Fruit fly (Drosophila melanogaster): ENCODE measurements around the gene mRpL47.

The mRpL47 gene

DNA sequence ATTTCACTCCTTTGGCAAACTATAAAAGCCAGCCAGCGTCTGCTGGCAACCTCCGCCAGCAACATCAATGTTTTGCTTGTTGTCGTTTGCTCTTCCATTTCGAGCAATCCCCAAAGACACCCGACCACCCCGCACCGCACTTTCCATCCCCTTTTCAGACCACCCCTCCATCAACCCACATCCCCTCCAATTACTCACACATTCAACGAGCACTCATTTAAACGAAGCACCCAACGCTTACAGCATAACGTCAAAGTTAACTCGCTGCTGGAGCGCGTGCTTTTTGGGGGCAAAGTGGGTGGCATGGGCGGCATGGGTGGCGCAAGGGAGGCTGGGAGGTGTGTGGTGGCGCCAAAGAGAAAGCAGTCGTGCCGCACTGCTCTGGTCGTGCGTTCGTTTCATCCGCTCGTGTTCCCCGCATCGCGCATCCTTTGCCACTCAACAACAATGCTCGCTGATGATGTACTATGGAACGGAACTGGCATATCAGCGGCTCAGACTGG, 24.6 kb downstream of the mRpL47 start (continued):
- TF ChIP-seq ind (GFP tag; optimal IDR thresholded peaks at IDR 0.05) = no peak

DNA sequence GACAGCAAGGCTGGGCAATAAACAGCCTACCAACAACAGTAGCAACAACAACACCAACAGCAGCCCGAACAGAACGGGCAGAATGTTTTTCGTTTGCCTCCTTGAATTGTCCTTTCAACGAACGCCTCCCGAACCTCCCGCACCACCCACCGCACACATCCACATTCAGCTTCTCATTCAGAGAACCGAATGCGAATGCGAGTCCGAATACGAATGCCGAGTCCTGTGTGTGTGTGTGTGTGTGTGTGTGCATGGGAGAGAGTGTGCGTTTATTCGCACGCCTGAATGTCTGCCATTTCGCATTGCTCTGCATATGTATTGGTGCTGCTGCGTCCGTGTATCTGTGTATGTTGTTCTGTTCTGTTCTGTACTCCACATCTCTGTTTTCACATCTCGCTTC, 27.2 kb downstream of the mRpL47 start:
- TF ChIP-seq mirr (GFP tag; optimal IDR thresholded peaks at IDR 0.05) (peak; percentile 35), tap (tag; optimal IDR thresholded peaks at IDR 0.05) (no peak), CG4404 (GFP tag; IDR thresholded peaks at IDR 0.05) (no peak), chinmo (GFP tag; IDR thresholded peaks at IDR 0.05; ENCODE audit: partially characterized antibody) (0 out of 4 replicates have a peak, but pooled peaks have one; percentile 46), lola (GFP tag; optimal IDR thresholded peaks at IDR 0.05) (no peak), cg (GFP tag; optimal IDR thresholded peaks at IDR 0.05) (peak; percentile 47), h (optimal IDR thresholded peaks at IDR 0.05) (no peak), Deaf1 (tag; optimal IDR thresholded peaks at IDR 0.05) (peak; percentile 93), abd-A (tag; optimal IDR thresholded peaks at IDR 0.05) (peak; percentile 92), CG13894 (tag; optimal IDR thresholded peaks at IDR 0.05) (peak; percentile 41)

DNA sequence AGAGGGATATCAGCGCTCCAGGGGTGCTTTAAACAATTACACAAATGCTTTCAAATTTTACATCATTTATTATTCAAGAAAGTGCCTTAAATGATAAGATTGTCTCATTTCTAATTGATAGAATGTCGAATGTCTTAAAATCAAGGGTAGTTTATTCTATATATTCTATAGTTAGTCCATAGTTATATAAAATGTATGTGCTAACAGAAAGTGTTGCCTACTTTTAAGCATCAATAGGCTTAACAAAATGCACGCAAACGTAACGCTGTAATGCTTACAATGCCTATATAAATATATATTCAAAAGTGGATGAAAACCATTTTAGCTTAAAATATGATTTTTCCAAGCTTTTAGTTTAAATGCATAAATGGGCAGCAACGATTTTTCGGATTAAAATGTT, 27.7 kb downstream of the mRpL47 start:
- TF ChIP-seq CG15269 (tag; optimal IDR thresholded peaks at IDR 0.05) (peak; percentile 10), cwo (GFP tag; optimal IDR thresholded peaks at IDR 0.05) (peak; percentile 4), lilli (GFP tag; optimal IDR thresholded peaks at IDR 0.05) (peak; percentile 5), HmgZ (tag; optimal IDR thresholded peaks at IDR 0.05) (no peak), trem (tag; optimal IDR thresholded peaks at IDR 0.05) (no peak), CG15073 (GFP tag; optimal IDR thresholded peaks at IDR 0.05) (no peak), gem (tag; optimal IDR thresholded peaks at IDR 0.05) (peak; percentile 28), dmrt99B (tag; optimal IDR thresholded peaks at IDR 0.05) (peak; percentile 4), CG17361 (GFP tag; IDR thresholded peaks at IDR 0.05) (peak; percentile 39; the same call in 1 of the 3 replicates), Kr (GFP tag; optimal IDR thresholded peaks at IDR 0.05) (no peak), Med (GFP tag) (peak; percentile 41), Nf-YC (tag; optimal IDR thresholded peaks at IDR 0.05) (peak; percentile 14), dmrt11E (tag; optimal IDR thresholded peaks at IDR 0.05) (no peak), CG2678 (tag; optimal IDR thresholded peaks at IDR 0.05) (peak; percentile 45), Hmr (GFP tag; optimal IDR thresholded peaks at IDR 0.05) (peak; percentile 26), Hand (GFP tag; optimal IDR thresholded peaks at IDR 0.05) (peak; percentile 56), seq (GFP tag; IDR thresholded peaks at IDR 0.05) (no peak), CG8281 (tag; optimal IDR thresholded peaks at IDR 0.05) (no peak), Hr39 (optimal IDR thresholded peaks at IDR 0.05) (no peak), CG10147 (GFP tag; optimal IDR thresholded peaks at IDR 0.05) (no peak), abd-A (tag; optimal IDR thresholded peaks at IDR 0.05) (no peak), Pdp1 (GFP tag; optimal IDR thresholded peaks at IDR 0.05) (peak in 1 of 2 experiments; percentile 7), CG10366 (GFP tag; IDR thresholded peaks at IDR 0.05) (no peak), CG7839 (tag; optimal IDR thresholded peaks at IDR 0.05) (peak; percentile 41), CG13424 (tag; optimal IDR thresholded peaks at IDR 0.05) (no peak), CG12659 (GFP tag; optimal IDR thresholded peaks at IDR 0.05) (peak; percentile 5), grn (GFP tag; optimal IDR thresholded peaks at IDR 0.05) (no peak), fd102C (GFP tag; optimal IDR thresholded peaks at IDR 0.05) (no peak), Eip74EF (GFP tag; optimal IDR thresholded peaks at IDR 0.05) (no peak), CoRest (tag; optimal IDR thresholded peaks at IDR 0.05) (peak; percentile 25), CG30403 (GFP tag; optimal IDR thresholded peaks at IDR 0.05) (peak; percentile 17), CG7556 (GFP tag; optimal IDR thresholded peaks at IDR 0.05) (peak; percentile 57), CG2120 (GFP tag; optimal IDR thresholded peaks at IDR 0.05) (peak; percentile 28), CG3281 (GFP tag; optimal IDR thresholded peaks at IDR 0.05) (peak; percentile 12), grau (tag; optimal IDR thresholded peaks at IDR 0.05) (peak; percentile 27), CG18619 (GFP tag; optimal IDR thresholded peaks at IDR 0.05) (peak; percentile 18)
